Worm (Caenorhabditis elegans) whole organism, L1 larva: ENCODE data around the gene F56D2.2.

ENCODE experiments used
- C04F5.9 ChIP-seq: sonication (generic microtip); optimal IDR thresholded peaks from 2 replicates; lab custom pipeline; 2016; ENCODE audit warnings: missing genetic modification characterization, missing compliant biosample characterization
- alr-1 ChIP-seq: fragments of 200-800 bp; sonication (Bioruptor generic); optimal IDR thresholded peaks from 2 replicates; lab custom pipeline; 2018; ENCODE audit warnings: borderline replicate concordance, mild to moderate bottlenecking, missing genetic modification characterization, missing compliant biosample characterization
- blmp-1 ChIP-seq: fragments of 150-350 bp; optimal IDR thresholded peaks from 2 replicates; lab custom pipeline; 2014; ENCODE audit warnings: missing biosample characterization, missing genetic modification characterization
- ceh-8 ChIP-seq: fragments of 200-800 bp; sonication (Bioruptor generic); optimal IDR thresholded peaks from 2 replicates; lab custom pipeline; 2018; ENCODE audit warnings: mild to moderate bottlenecking, missing genetic modification characterization, moderate library complexity, missing compliant biosample characterization
- ceh-82 ChIP-seq, 3 experiments: fragments of 150-350 bp in 1 of 3; sonication (generic microtip) in 2 of 3; optimal IDR thresholded peaks; 2 replicates each; lab custom pipeline; 2014 to 2017; ENCODE audit warnings: missing biosample characterization in 3 of 3, missing genetic modification characterization in 3 of 3
- dsc-1 ChIP-seq: sonication (generic microtip); optimal IDR thresholded peaks from 2 replicates; lab custom pipeline; 2016; ENCODE audit warnings: mild to moderate bottlenecking, missing genetic modification characterization, missing compliant biosample characterization
- efl-1 ChIP-seq, 4 experiments: fragments of 150-350 bp; optimal IDR thresholded peaks in 3 of 4; peaks in 1 of 4; 1 replicate in 1 of 4; 2 replicates in 3 of 4; lab custom pipeline; 2014; ENCODE audit warnings: missing biosample characterization in 2 of 4, missing genetic modification characterization in 2 of 4, missing genetic modification reagents in 2 of 4
- efl-3 ChIP-seq: fragments of 200-800 bp; sonication (Bioruptor generic); optimal IDR thresholded peaks from 2 replicates; lab custom pipeline; 2018; ENCODE audit warnings: mild to moderate bottlenecking, missing genetic modification characterization, missing compliant biosample characterization
- egl-27 ChIP-seq, 2 experiments: fragments of 150-350 bp in 1 of 2; sonication (generic microtip); optimal IDR thresholded peaks; 3 replicates each; lab custom pipeline; 2017 to 2018; ENCODE audit warnings: missing biosample characterization in 2 of 2, missing genetic modification characterization in 2 of 2, missing genetic modification reagents in 2 of 2
- ets-5 ChIP-seq: fragments of 200-800 bp; sonication (Bioruptor generic); IDR thresholded peaks from 2 replicates; pipeline ENCODE4 v1.3.6; 2022; ENCODE audit warnings: missing genetic modification characterization, missing compliant biosample characterization
- fkh-10 ChIP-seq: sonication (generic microtip); optimal IDR thresholded peaks from 2 replicates; lab custom pipeline; 2017; ENCODE audit warnings: missing biosample characterization, missing genetic modification reagents, missing genetic modification characterization
- grh-1 ChIP-seq: fragments of 200-800 bp; sonication (Bioruptor generic); IDR thresholded peaks from 2 replicates; pipeline ENCODE4 v1.3.6; 2022; ENCODE audit warnings: missing genetic modification reagents, missing genetic modification characterization, missing compliant biosample characterization
- isw-1 ChIP-seq: fragments of 200-800 bp; sonication (Bioruptor generic); IDR thresholded peaks from 2 replicates; pipeline ENCODE4 v1.3.6; 2022; ENCODE audit warnings: missing genetic modification characterization, missing compliant biosample characterization
- lin-14 ChIP-seq: fragments of 200-800 bp; sonication (Bioruptor generic); optimal IDR thresholded peaks from 2 replicates; lab custom pipeline; 2018; ENCODE audit warnings: mild to moderate bottlenecking, missing genetic modification characterization, moderate library complexity, missing compliant biosample characterization
- lin-39 ChIP-seq: fragments of 150-350 bp; optimal IDR thresholded peaks from 2 replicates; lab custom pipeline; 2014; ENCODE audit warnings: missing biosample characterization, missing genetic modification reagents, missing genetic modification characterization
- lsy-2 ChIP-seq, 2 experiments: fragments of 150-350 bp; optimal IDR thresholded peaks; 2 replicates each; lab custom pipeline; 2014; ENCODE audit warnings: missing biosample characterization in 2 of 2, missing genetic modification characterization in 2 of 2
- mdl-1 ChIP-seq, 2 experiments: fragments of 150-350 bp; optimal IDR thresholded peaks; 2 replicates each; lab custom pipeline; 2014 to 2017; ENCODE audit warnings: missing biosample characterization in 2 of 2, missing genetic modification characterization in 2 of 2, inconsistent platforms in 1 of 2
- mep-1 ChIP-seq: fragments of 150-350 bp; optimal IDR thresholded peaks from 2 replicates; lab custom pipeline; 2014; ENCODE audit warnings: missing biosample characterization, missing genetic modification characterization
- nhr-19 ChIP-seq: fragments of 200-800 bp; sonication (Bioruptor generic); conservative IDR thresholded peaks from 2 replicates; pipeline ENCODE4 v1.3.6; 2022; ENCODE audit warnings: missing genetic modification characterization, missing compliant biosample characterization
- nhr-20 ChIP-seq: sonication (generic microtip); optimal IDR thresholded peaks from 2 replicates; lab custom pipeline; 2016; ENCODE audit warnings: mild to moderate bottlenecking, missing genetic modification characterization, missing compliant biosample characterization
- nhr-28 ChIP-seq: fragments of 150-350 bp; optimal IDR thresholded peaks from 2 replicates; lab custom pipeline; 2014; ENCODE audit warnings: missing biosample characterization, missing genetic modification characterization
- nhr-71 ChIP-seq: sonication (generic microtip); optimal IDR thresholded peaks from 2 replicates; lab custom pipeline; 2016; ENCODE audit warnings: mild to moderate bottlenecking, missing genetic modification characterization, moderate library complexity, missing compliant biosample characterization
- nhr-77 ChIP-seq: fragments of 150-350 bp; optimal IDR thresholded peaks from 2 replicates; lab custom pipeline; 2014; ENCODE audit warnings: missing biosample characterization, missing genetic modification characterization
- nhr-85 ChIP-seq: sonication (generic microtip); peaks from one replicate; lab custom pipeline; 2016; ENCODE audit warnings: missing genetic modification characterization, inconsistent platforms, missing compliant biosample characterization
- pag-3 ChIP-seq: sonication (generic microtip); optimal IDR thresholded peaks from 2 replicates; lab custom pipeline; 2017; ENCODE audit warnings: missing genetic modification characterization, mild to moderate bottlenecking, missing compliant biosample characterization, antibody characterized with exemption, borderline replicate concordance; ENCODE audit not compliant: insufficient read depth
- rnt-1 ChIP-seq: sonication (generic microtip); optimal IDR thresholded peaks from 2 replicates; lab custom pipeline; 2016; ENCODE audit warnings: mild to moderate bottlenecking, missing genetic modification characterization, moderate library complexity, missing compliant biosample characterization
- skn-1 ChIP-seq: fragments of 150-350 bp; optimal IDR thresholded peaks from 2 replicates; lab custom pipeline; 2014; ENCODE audit warnings: missing biosample characterization, missing genetic modification characterization
- snu-23 ChIP-seq: sonication (generic microtip); optimal IDR thresholded peaks from 2 replicates; lab custom pipeline; 2016; ENCODE audit warnings: missing genetic modification characterization, missing compliant biosample characterization
- sox-4 ChIP-seq: sonication (generic microtip); optimal IDR thresholded peaks from 2 replicates; lab custom pipeline; 2016; ENCODE audit warnings: missing genetic modification characterization, missing compliant biosample characterization
- sup-37 ChIP-seq: fragments of 200-800 bp; sonication (Bioruptor generic); optimal IDR thresholded peaks from 2 replicates; lab custom pipeline; 2018; ENCODE audit warnings: mild to moderate bottlenecking, missing genetic modification characterization, missing compliant biosample characterization
- swsn-7 ChIP-seq: sonication (generic microtip); optimal IDR thresholded peaks from 2 replicates; lab custom pipeline; 2016; ENCODE audit warnings: missing genetic modification characterization, missing compliant biosample characterization
- tbx-2 ChIP-seq: sonication (generic microtip); optimal IDR thresholded peaks from 2 replicates; lab custom pipeline; 2016; ENCODE audit warnings: missing genetic modification characterization, missing compliant biosample characterization
- unc-62 ChIP-seq: fragments of 150-350 bp; optimal IDR thresholded peaks from 2 replicates; lab custom pipeline; 2014; ENCODE audit warnings: missing biosample characterization, missing genetic modification reagents, missing genetic modification characterization
- xbp-1 ChIP-seq: sonication (generic microtip); optimal IDR thresholded peaks from 2 replicates; lab custom pipeline; 2016; ENCODE audit warnings: missing genetic modification characterization, missing compliant biosample characterization
- zip-4 ChIP-seq: fragments of 200-800 bp; sonication (Bioruptor generic); optimal IDR thresholded peaks from 2 replicates; lab custom pipeline; 2018; ENCODE audit warnings: mild to moderate bottlenecking, missing genetic modification characterization, moderate library complexity, missing compliant biosample characterization

Gene F56D2.2

DNA sequence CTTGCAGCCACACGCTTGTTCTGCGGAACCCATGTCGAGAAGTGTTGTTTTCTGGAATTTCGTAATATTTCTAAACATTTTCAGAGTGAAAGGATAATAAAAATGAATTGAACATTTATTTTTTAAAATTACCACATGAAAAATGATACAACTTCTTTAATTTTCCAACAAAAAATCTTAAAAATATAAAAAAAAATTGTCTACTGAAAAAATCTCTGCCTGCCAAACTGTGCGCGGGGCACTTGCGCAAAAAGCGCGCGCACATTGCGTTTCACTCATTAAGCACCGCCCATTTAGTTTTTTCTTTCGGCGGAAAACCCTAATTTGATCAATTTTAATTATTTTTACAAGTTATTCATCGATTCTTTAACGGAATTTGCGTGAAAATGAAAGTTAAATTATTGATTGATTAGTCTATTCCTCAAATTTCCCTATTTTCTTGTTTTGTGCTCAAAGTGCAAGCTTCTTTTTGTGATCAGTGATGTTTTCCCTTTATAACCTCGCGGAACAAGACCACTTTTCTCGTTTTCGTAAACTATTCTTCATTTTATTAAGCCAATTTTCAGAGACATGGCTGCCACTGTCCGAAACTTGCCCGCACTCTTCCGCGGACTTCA, 32.1 kb upstream of the F56D2.2 start, which contains the start of the genes nmad-1 and hach-1 (continued):
- TF ChIP-seq grh-1 (GFP tag; lab: Robert Waterston, UW) (peak; percentile 52; the same call in 1 of the 2 replicates), C04F5.9 (tag; lab: Kevin White, UChicago) (peak; percentile 27), skn-1 (tag; lab: Kevin White, UChicago) (peak; percentile 52), nhr-19 (GFP tag; lab: Robert Waterston, UW) (peak; percentile 85), ceh-8 (GFP tag; lab: Kevin White, UChicago) (peak; percentile 74), efl-3 (GFP tag; lab: Kevin White, UChicago) (no peak), mep-1 (tag; lab: Kevin White, UChicago) (peak; percentile 75), isw-1 (GFP tag; lab: Robert Waterston, UW) (peak; percentile 53; the same call in 1 of the 2 replicates), alr-1 (tag; lab: Kevin White, UChicago) (no peak), sup-37 (GFP tag; lab: Kevin White, UChicago) (no peak), rnt-1 (peak; percentile 83), sox-4 (tag; lab: Kevin White, UChicago) (peak; percentile 59), fkh-10 (GFP tag; lab: Kevin White, UChicago) (no peak), nhr-28 (tag; lab: Kevin White, UChicago) (no peak)

DNA sequence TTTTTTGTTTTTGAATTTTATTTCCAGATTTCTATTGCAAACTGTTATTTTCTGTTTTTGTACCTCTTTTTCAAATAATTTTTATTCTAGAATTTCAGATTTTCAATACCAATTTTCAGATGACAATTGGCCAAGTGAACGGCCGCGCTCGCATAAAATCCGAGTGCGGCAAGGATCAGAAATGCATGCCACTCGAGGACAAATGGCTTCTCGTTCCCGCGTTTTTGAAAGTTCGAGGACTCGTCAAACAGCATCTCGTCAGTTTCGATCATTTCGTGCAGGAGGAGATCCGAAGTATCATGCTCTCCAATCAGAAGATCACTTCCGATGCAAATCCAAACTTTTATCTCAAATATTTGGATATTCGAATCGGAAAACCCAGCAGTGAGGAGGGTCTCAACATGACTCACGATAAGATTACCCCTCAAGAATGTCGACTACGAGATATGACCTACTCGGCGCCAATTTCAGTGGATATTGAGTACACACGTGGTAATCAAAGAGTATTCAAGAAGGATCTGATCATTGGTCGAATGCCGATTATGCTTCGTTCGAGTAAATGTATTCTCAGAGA, 29.7 kb upstream of the F56D2.2 start, which contains the start of gene rpc-2:
Gene rpc-2, plus strand, starts transcription at position 120 of the 574 bp plus-strand sequence.
- TF ChIP-seq ceh-82 (tag; optimal IDR thresholded peaks at IDR 0.05; lab: Kevin White, UChicago) (no peak), nhr-20 (tag; lab: Kevin White, UChicago) (no peak), sox-4 (tag; lab: Kevin White, UChicago) (no peak), swsn-7 (tag; lab: Kevin White, UChicago) (no peak), nhr-85 (tag; lab: Kevin White, UChicago) (peak; percentile 1), zip-4 (GFP tag; lab: Kevin White, UChicago) (no peak), unc-62 (GFP tag; lab: Kevin White, UChicago) (no peak), ets-5 (GFP tag; lab: Robert Waterston, UW) (no peak)

DNA sequence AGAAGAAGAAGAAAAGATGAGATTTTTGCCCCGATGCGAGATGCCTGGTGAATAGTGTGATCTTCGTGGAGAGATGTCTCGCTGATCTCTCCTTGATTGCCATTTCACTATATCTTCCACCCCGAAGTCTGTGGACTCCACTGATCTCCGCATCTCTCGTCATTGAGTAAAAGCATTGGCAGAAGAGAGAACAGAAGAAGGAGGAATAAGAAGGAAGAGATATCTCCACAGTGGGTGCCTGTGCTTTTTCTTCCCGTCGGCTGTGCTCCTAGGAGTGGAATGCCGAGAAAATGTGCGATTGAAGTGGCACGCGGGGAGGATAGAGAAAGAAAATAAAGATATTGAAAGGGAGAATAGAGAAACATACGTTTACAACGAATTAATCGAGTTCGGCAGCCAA, 23.4 kb upstream of the F56D2.2 start:
- peak; percentile 39 for TF ChIP-seq nhr-19 (GFP tag; lab: Robert Waterston, UW)
- TF ChIP-seq efl-1 (optimal IDR thresholded peaks at IDR 0.05; lab: Kevin White, UChicago): peak; percentile 11 to 19
- TF ChIP-seq efl-1 (GFP tag; optimal IDR thresholded peaks at IDR 0.05 in 1 of 2; lab: Kevin White, UChicago): peak in 1 of 2 experiments; percentile 87
- peak; percentile 69 for TF ChIP-seq nhr-71 (tag; lab: Kevin White, UChicago)
- TF ChIP-seq xbp-1 (tag; lab: Kevin White, UChicago): no peak
- peak; percentile 24 for TF ChIP-seq nhr-20 (tag; lab: Kevin White, UChicago)
- TF ChIP-seq mep-1 (tag; lab: Kevin White, UChicago): peak; percentile 12
- peak; percentile 15 for TF ChIP-seq swsn-7 (tag; lab: Kevin White, UChicago)
- TF ChIP-seq lin-39 (tag; lab: Kevin White, UChicago): no peak
- peak; percentile 69 for TF ChIP-seq dsc-1
- TF ChIP-seq lsy-2 (tag; optimal IDR thresholded peaks at IDR 0.05; lab: Kevin White, UChicago): peak; percentile 10 to 49
- peak; percentile 51 for TF ChIP-seq nhr-77 (tag; lab: Kevin White, UChicago)
- peak; percentile 97 for TF ChIP-seq pag-3 (tag; lab: Kevin White, UChicago)
- peak; percentile 20 for TF ChIP-seq blmp-1 (tag; lab: Kevin White, UChicago)
- peak; percentile 75 for TF ChIP-seq lin-14
- peak; percentile 31 for TF ChIP-seq tbx-2
- TF ChIP-seq ceh-8 (GFP tag; lab: Kevin White, UChicago): no peak
- no peak for TF ChIP-seq egl-27 (tag; optimal IDR thresholded peaks at IDR 0.05; lab: Kevin White, UChicago)
- TF ChIP-seq mdl-1 (tag; optimal IDR thresholded peaks at IDR 0.05; lab: Kevin White, UChicago): peak in 1 of 2 experiments; percentile 25
- TF ChIP-seq rnt-1: peak; percentile 54
- peak; percentile 41 for TF ChIP-seq snu-23 (GFP tag; lab: Kevin White, UChicago)
